Worm (Caenorhabditis elegans) whole organism, L3 larva: ENCODE results near the gene F38A5.8.

Source experiments
- R02D3.7 ChIP-seq: fragments of 150-350 bp; optimal IDR thresholded peaks from 2 replicates; lab custom pipeline; 2014; ENCODE audit warnings: missing biosample characterization, missing genetic modification characterization
- ZK546.5 ChIP-seq: sonication (generic microtip); optimal IDR thresholded peaks from 2 replicates; lab custom pipeline; 2017; ENCODE audit warnings: missing biosample characterization, missing genetic modification characterization
- ama-1 ChIP-seq: fragments of 150-350 bp; optimal IDR thresholded peaks from 2 replicates; lab custom pipeline; 2018
- ceh-16 ChIP-seq: sonication (generic microtip); optimal IDR thresholded peaks from 2 replicates; lab custom pipeline; 2017; ENCODE audit warnings: missing biosample characterization, missing genetic modification characterization
- ceh-28 ChIP-seq: fragments of 150-350 bp; optimal IDR thresholded peaks from 2 replicates; lab custom pipeline; 2014; ENCODE audit warnings: missing biosample characterization, missing genetic modification reagents, missing genetic modification characterization
- ceh-82 ChIP-seq: fragments of 150-350 bp; optimal IDR thresholded peaks from 2 replicates; lab custom pipeline; 2014; ENCODE audit warnings: missing biosample characterization, missing genetic modification characterization
- daf-12 ChIP-seq: fragments of 150-350 bp; optimal IDR thresholded peaks from 2 replicates; lab custom pipeline; 2014; ENCODE audit warnings: missing biosample characterization, missing genetic modification reagents, missing genetic modification characterization
- egl-27 ChIP-seq: sonication (generic microtip); optimal IDR thresholded peaks from 4 replicates; lab custom pipeline; 2017; ENCODE audit warnings: missing biosample characterization, missing genetic modification reagents, missing genetic modification characterization
- egl-5 ChIP-seq: fragments of 150-350 bp; optimal IDR thresholded peaks from 2 replicates; lab custom pipeline; 2017; ENCODE audit warnings: missing biosample characterization, missing genetic modification reagents, missing genetic modification characterization, inconsistent platforms
- elt-1 ChIP-seq: fragments of 150-350 bp; optimal IDR thresholded peaks from 2 replicates; lab custom pipeline; 2014; ENCODE audit warnings: missing biosample characterization, missing genetic modification characterization
- elt-2 ChIP-seq: sonication (generic microtip); optimal IDR thresholded peaks from 2 replicates; lab custom pipeline; 2016; ENCODE audit warnings: missing genetic modification reagents, mild to moderate bottlenecking, missing genetic modification characterization, missing compliant biosample characterization
- elt-3 ChIP-seq, 3 experiments: fragments of 150-350 bp in 1 of 3; sonication (generic microtip) in 2 of 3; optimal IDR thresholded peaks; 2 replicates in 2 of 3; 4 replicates in 1 of 3; lab custom pipeline; 2014 to 2017; ENCODE audit warnings: missing biosample characterization in 3 of 3, missing genetic modification characterization in 3 of 3
- fkh-10 ChIP-seq: sonication (generic microtip); optimal IDR thresholded peaks from 2 replicates; lab custom pipeline; 2017; ENCODE audit warnings: missing biosample characterization, missing genetic modification reagents, missing genetic modification characterization
- fos-1 ChIP-seq: fragments of 150-350 bp; optimal IDR thresholded peaks from 2 replicates; lab custom pipeline; 2014; ENCODE audit warnings: missing biosample characterization, missing genetic modification characterization
- hmg-11 ChIP-seq: sonication (generic microtip); optimal IDR thresholded peaks from 2 replicates; lab custom pipeline; 2016; ENCODE audit warnings: missing genetic modification characterization, missing compliant biosample characterization
- jun-1 ChIP-seq: fragments of 150-350 bp; optimal IDR thresholded peaks from 2 replicates; lab custom pipeline; 2014; ENCODE audit warnings: missing biosample characterization, missing genetic modification reagents, missing genetic modification characterization
- lin-15B ChIP-seq: fragments of 150-350 bp; optimal IDR thresholded peaks from 2 replicates; lab custom pipeline; 2014; ENCODE audit warnings: missing biosample characterization, missing genetic modification characterization
- lin-39 ChIP-seq: fragments of 150-350 bp; optimal IDR thresholded peaks from 2 replicates; lab custom pipeline; 2018; ENCODE audit warnings: missing biosample characterization, missing genetic modification reagents, missing genetic modification characterization
- lsy-12 ChIP-seq: sonication (generic microtip); optimal IDR thresholded peaks from 2 replicates; lab custom pipeline; 2016; ENCODE audit warnings: mild to moderate bottlenecking, missing genetic modification characterization, missing compliant biosample characterization
- mml-1 ChIP-seq: fragments of 150-350 bp; sonication (generic microtip); optimal IDR thresholded peaks from 3 replicates; lab custom pipeline; 2014; ENCODE audit warnings: missing biosample characterization, missing genetic modification characterization
- nfya-1 ChIP-seq: sonication (generic microtip); optimal IDR thresholded peaks from 2 replicates; lab custom pipeline; 2017; ENCODE audit warnings: missing genetic modification characterization, mild to moderate bottlenecking, missing compliant biosample characterization, antibody characterized with exemption, moderate library complexity; ENCODE audit not compliant: insufficient read depth
- nhr-23 ChIP-seq: fragments of 150-350 bp; optimal IDR thresholded peaks from 2 replicates; lab custom pipeline; 2014; ENCODE audit warnings: missing biosample characterization, missing genetic modification reagents, missing genetic modification characterization
- nhr-237 ChIP-seq: fragments of 150-350 bp; optimal IDR thresholded peaks from 2 replicates; lab custom pipeline; 2014; ENCODE audit warnings: missing biosample characterization, missing genetic modification characterization
- nhr-25 ChIP-seq: sonication (generic microtip); optimal IDR thresholded peaks from 2 replicates; lab custom pipeline; 2017; ENCODE audit warnings: missing biosample characterization, missing genetic modification characterization
- nhr-28 ChIP-seq: fragments of 150-350 bp; optimal IDR thresholded peaks from 2 replicates; lab custom pipeline; 2014; ENCODE audit warnings: missing biosample characterization, missing genetic modification characterization
- nhr-43 ChIP-seq: sonication (generic microtip); optimal IDR thresholded peaks from 2 replicates; lab custom pipeline; 2016; ENCODE audit warnings: mild to moderate bottlenecking, missing genetic modification characterization, missing compliant biosample characterization; ENCODE audit not compliant: poor library complexity, severe bottlenecking
- nhr-76 ChIP-seq: fragments of 150-350 bp; sonication (generic microtip); optimal IDR thresholded peaks from 5 replicates; lab custom pipeline; 2014; ENCODE audit warnings: missing biosample characterization, missing genetic modification characterization
- nhr-77 ChIP-seq: fragments of 150-350 bp; optimal IDR thresholded peaks from 2 replicates; lab custom pipeline; 2014; ENCODE audit warnings: missing biosample characterization, missing genetic modification characterization
- pha-4 ChIP-seq: fragments of 150-350 bp; optimal IDR thresholded peaks from 2 replicates; lab custom pipeline; 2014; ENCODE audit warnings: missing biosample characterization, missing genetic modification reagents, missing genetic modification characterization
- pqm-1 ChIP-seq: fragments of 150-350 bp; optimal IDR thresholded peaks from 2 replicates; lab custom pipeline; 2017; ENCODE audit warnings: missing biosample characterization, missing genetic modification characterization, inconsistent platforms
- sea-2 ChIP-seq: fragments of 150-350 bp; sonication (generic microtip); optimal IDR thresholded peaks from 4 replicates; lab custom pipeline; 2014; ENCODE audit warnings: missing biosample characterization, missing genetic modification reagents, missing genetic modification characterization
- skn-1 ChIP-seq: fragments of 150-350 bp; optimal IDR thresholded peaks from 2 replicates; lab custom pipeline; 2014; ENCODE audit warnings: missing biosample characterization, missing genetic modification characterization
- snpc-4 ChIP-seq: fragments of 150-350 bp; optimal IDR thresholded peaks from 2 replicates; lab custom pipeline; 2014; ENCODE audit warnings: missing biosample characterization, missing genetic modification characterization
- tbx-2 ChIP-seq: sonication (generic microtip); optimal IDR thresholded peaks from 2 replicates; lab custom pipeline; 2016; ENCODE audit warnings: mild to moderate bottlenecking, missing genetic modification characterization, missing compliant biosample characterization
- unc-39 ChIP-seq: sonication (generic microtip); optimal IDR thresholded peaks from 4 replicates; lab custom pipeline; 2017; ENCODE audit warnings: missing biosample characterization, missing genetic modification characterization
- unc-62 ChIP-seq: fragments of 150-350 bp; sonication (generic microtip); optimal IDR thresholded peaks from 4 replicates; lab custom pipeline; 2014; ENCODE audit warnings: missing biosample characterization, missing genetic modification reagents, missing genetic modification characterization
- ztf-11 ChIP-seq: fragments of 150-350 bp; optimal IDR thresholded peaks from 2 replicates; lab custom pipeline; 2014; ENCODE audit warnings: missing biosample characterization, missing genetic modification characterization

Gene F38A5.8

ce11 chrIV:6576728-6577101, 22.8 kb upstream of the F38A5.8 start (continued):
- TF ChIP-seq nhr-76 (tag; lab: Kevin White, UChicago): no peak
- peak; percentile 3 for TF ChIP-seq ceh-28 (tag; lab: Kevin White, UChicago)
- no peak for TF ChIP-seq ama-1 (lab: Kevin White, UChicago)
- TF ChIP-seq fos-1: no peak

- TF ChIP-seq nhr-77 (tag; lab: Kevin White, UChicago): no peak
- TF ChIP-seq, all 47 proteins: peak for 0
These were observed 21.6 kb upstream of the F38A5.8 start, which contains the start of gene C43G2.3 for ce11 chrIV:6577914-6578313. C43G2.3 (plus strand) TSS chrIV:6578214.

- TF ChIP-seq ceh-16 (tag; lab: Kevin White, UChicago): no peak
- TF ChIP-seq fkh-10 (GFP tag; lab: Kevin White, UChicago): no peak
- TF ChIP-seq nfya-1 (tag; lab: Kevin White, UChicago): no peak
- TF ChIP-seq lsy-12: no peak
These were observed 17.9 kb upstream of the F38A5.8 start for ce11 chrIV:6581658-6582057.

ce11 chrIV:6582604-6583003, 16.9 kb upstream of the F38A5.8 start, which contains the start of gene odr-8:
odr-8 (minus strand) TSS chrIV:6582704.
- TF ChIP-seq ceh-28 (tag; lab: Kevin White, UChicago) (no peak), ceh-82 (no peak), ama-1 (lab: Kevin White, UChicago) (no peak), fkh-10 (GFP tag; lab: Kevin White, UChicago) (no peak), ztf-11 (tag; lab: Kevin White, UChicago) (no peak), jun-1 (tag; lab: Kevin White, UChicago) (no peak), nhr-237 (tag; lab: Kevin White, UChicago) (no peak), elt-2 (tag; lab: Kevin White, UChicago) (no peak), nfya-1 (tag; lab: Kevin White, UChicago) (no peak), nhr-77 (tag; lab: Kevin White, UChicago) (no peak), hmg-11 (tag; lab: Kevin White, UChicago) (no peak)
- TF ChIP-seq, all 47 proteins: peak for 0

ce11 chrIV:6585397-6585921, 14.1 kb upstream of the F38A5.8 start, which contains the start of the genes F38A5.2 and dnj-11:
F38A5.2 (minus strand) TSS chrIV:6585400.
dnj-11 (plus strand) TSS chrIV:6585871.
- TF ChIP-seq pqm-1 (peak; percentile 62), unc-39 (tag; lab: Kevin White, UChicago) (no peak), ceh-16 (tag; lab: Kevin White, UChicago) (no peak), tbx-2 (no peak), nfya-1 (tag; lab: Kevin White, UChicago) (peak; percentile 86), pha-4 (tag; lab: Kevin White, UChicago) (peak; percentile 97), jun-1 (tag; lab: Kevin White, UChicago) (peak; percentile 34), ceh-28 (tag; lab: Kevin White, UChicago) (peak; percentile 18), egl-5 (tag; lab: Kevin White, UChicago) (peak; percentile 71), nhr-43 (tag; lab: Kevin White, UChicago) (peak; percentile 69), ZK546.5 (tag; lab: Kevin White, UChicago) (no peak), skn-1 (tag; lab: Kevin White, UChicago) (peak; percentile 83), nhr-23 (tag; lab: Kevin White, UChicago) (peak; percentile 85), unc-62 (no peak), elt-1 (tag; lab: Kevin White, UChicago) (no peak), elt-3 (tag; optimal IDR thresholded peaks at IDR 0.05; lab: Kevin White, UChicago) (no peak), ceh-82 (no peak), lin-15B (peak; percentile 94), lin-39 (tag; lab: Kevin White, UChicago) (peak; percentile 64), sea-2 (GFP tag; lab: Kevin White, UChicago) (no peak), nhr-28 (tag; lab: Kevin White, UChicago) (no peak), elt-2 (tag; lab: Kevin White, UChicago) (peak; percentile 28), R02D3.7 (tag; lab: Kevin White, UChicago) (peak; percentile 68), fkh-10 (GFP tag; lab: Kevin White, UChicago) (peak; percentile 44), daf-12 (tag; lab: Kevin White, UChicago) (no peak), ztf-11 (tag; lab: Kevin White, UChicago) (no peak), hmg-11 (tag; lab: Kevin White, UChicago) (peak; percentile 76), lsy-12 (peak; percentile 27), snpc-4 (peak; percentile 82), nhr-25 (peak; percentile 89), mml-1 (tag; lab: Kevin White, UChicago) (no peak), nhr-77 (tag; lab: Kevin White, UChicago) (no peak), egl-27 (tag; lab: Kevin White, UChicago) (no peak), nhr-76 (tag; lab: Kevin White, UChicago) (no peak)
